Worm (Caenorhabditis elegans): ENCODE results near the gene F07C3.2.

F07C3.2 gene

ce11 chrV:9224377-9224776 lies 1.5 kb upstream of the F07C3.2 start:
- TF ChIP-seq fos-1 (tag; optimal IDR thresholded peaks at IDR 0.05), result no peak
- TF ChIP-seq tbx-2 (tag; optimal IDR thresholded peaks at IDR 0.05), result no peak
- TF ChIP-seq egl-5 (tag; optimal IDR thresholded peaks at IDR 0.05), result no peak
- TF ChIP-seq zag-1 (tag; optimal IDR thresholded peaks at IDR 0.05), result no peak
- TF ChIP-seq R02D3.7 (tag; optimal IDR thresholded peaks at IDR 0.05), result no peak
- no peak for TF ChIP-seq ztf-11 (tag; optimal IDR thresholded peaks at IDR 0.05)
- TF ChIP-seq ama-1 (optimal IDR thresholded peaks at IDR 0.05), result no peak
- no peak for TF ChIP-seq aly-2 (tag; optimal IDR thresholded peaks at IDR 0.05)
- TF ChIP-seq pha-4 (tag; optimal IDR thresholded peaks at IDR 0.05), result no peak
- TF ChIP-seq nhr-23 (tag; optimal IDR thresholded peaks at IDR 0.05), result no peak
- TF ChIP-seq nhr-11 (tag; optimal IDR thresholded peaks at IDR 0.05), result no peak
- no peak for TF ChIP-seq ztf-4 (tag; optimal IDR thresholded peaks at IDR 0.05)
- TF ChIP-seq elt-3 (tag; optimal IDR thresholded peaks at IDR 0.05), result no peak
- TF ChIP-seq unc-62 (GFP tag; optimal IDR thresholded peaks at IDR 0.05), result no peak

DNA sequence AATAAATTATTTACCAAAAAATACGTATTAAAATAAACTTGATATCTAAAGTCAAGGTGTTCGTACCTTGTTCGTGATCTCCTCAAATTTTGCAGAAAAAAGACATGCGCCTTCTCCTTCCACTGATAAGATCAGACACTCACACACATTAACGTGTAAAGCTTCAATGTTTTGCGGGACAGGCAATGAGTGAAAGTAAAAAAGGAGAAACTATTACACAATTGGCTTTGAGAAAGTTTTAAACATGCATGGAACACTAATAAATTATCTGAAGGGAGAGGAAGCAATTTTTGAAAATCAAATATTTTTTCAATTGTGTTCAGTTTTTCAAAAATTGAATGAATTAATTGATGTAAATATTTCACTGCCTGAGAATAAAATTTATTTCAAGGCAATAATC lies 913 bp upstream of the F07C3.2 start:
- TF ChIP-seq daf-12 (tag; optimal IDR thresholded peaks at IDR 0.05) (no peak), fkh-2 (tag; optimal IDR thresholded peaks at IDR 0.05) (no peak), nhr-25 (tag; optimal IDR thresholded peaks at IDR 0.05) (peak; percentile 38), ceh-16 (tag; optimal IDR thresholded peaks at IDR 0.05) (no peak), R02D3.7 (tag; optimal IDR thresholded peaks at IDR 0.05) (no peak), lsy-12 (tag; optimal IDR thresholded peaks at IDR 0.05) (no peak)

ce11 chrV:9232296-9232695 lies 6.4 kb downstream of the F07C3.2 start, which contains the start of gene F07C3.3:
TSS of gene F07C3.3 (minus strand) at chrV:9232396.
- no peak for TF ChIP-seq elt-1 (tag; optimal IDR thresholded peaks at IDR 0.05)
- TF ChIP-seq ceh-82 (tag; optimal IDR thresholded peaks at IDR 0.05), result no peak
- TF ChIP-seq ztf-4 (tag; optimal IDR thresholded peaks at IDR 0.05), result no peak
- TF ChIP-seq nhr-237 (tag; optimal IDR thresholded peaks at IDR 0.05), result no peak
- TF ChIP-seq lsy-12 (tag; optimal IDR thresholded peaks at IDR 0.05), result no peak
- TF ChIP-seq ZK546.5 (tag; optimal IDR thresholded peaks at IDR 0.05), result no peak
- TF ChIP-seq aly-2 (tag; optimal IDR thresholded peaks at IDR 0.05), result no peak
- TF ChIP-seq elt-3 (tag; optimal IDR thresholded peaks at IDR 0.05), result no peak
- TF ChIP-seq ceh-28 (tag; optimal IDR thresholded peaks at IDR 0.05), result no peak
- TF ChIP-seq jun-1 (tag; optimal IDR thresholded peaks at IDR 0.05), result no peak

ce11 chrV:9243171-9243996 lies 17.5 kb downstream of the F07C3.2 start, which contains the start of gene glo-4:
TSS of gene glo-4 (minus strand) at chrV:9243221.
- TF ChIP-seq nhr-25 (tag; optimal IDR thresholded peaks at IDR 0.05) (peak; percentile 65), egl-27 (tag; optimal IDR thresholded peaks at IDR 0.05) (no peak), nhr-23 (tag; optimal IDR thresholded peaks at IDR 0.05) (peak; percentile 88), ZK546.5 (tag; optimal IDR thresholded peaks at IDR 0.05) (no peak), fkh-2 (tag; optimal IDR thresholded peaks at IDR 0.05) (no peak), nfya-1 (tag; optimal IDR thresholded peaks at IDR 0.05; ENCODE audit: insufficient read depth) (peak; percentile 79), pqm-1 (tag; optimal IDR thresholded peaks at IDR 0.05) (peak; percentile 28), elt-1 (tag; optimal IDR thresholded peaks at IDR 0.05) (no peak), tbx-2 (tag; optimal IDR thresholded peaks at IDR 0.05) (peak; percentile 59), snpc-4 (tag; optimal IDR thresholded peaks at IDR 0.05) (no peak), ztf-11 (tag; optimal IDR thresholded peaks at IDR 0.05) (no peak), nhr-76 (tag; optimal IDR thresholded peaks at IDR 0.05) (no peak), pha-4 (tag; optimal IDR thresholded peaks at IDR 0.05) (peak; percentile 70), egl-5 (tag; optimal IDR thresholded peaks at IDR 0.05) (peak; percentile 76), fkh-10 (GFP tag; optimal IDR thresholded peaks at IDR 0.05) (peak; percentile 85), lin-39 (tag; optimal IDR thresholded peaks at IDR 0.05) (peak; percentile 14), hmg-11 (tag; optimal IDR thresholded peaks at IDR 0.05) (peak; percentile 60), lsy-12 (tag; optimal IDR thresholded peaks at IDR 0.05) (peak; percentile 28), lin-15B (tag; optimal IDR thresholded peaks at IDR 0.05) (peak; percentile 73), R02D3.7 (tag; optimal IDR thresholded peaks at IDR 0.05) (peak; percentile 11), daf-12 (tag; optimal IDR thresholded peaks at IDR 0.05) (no peak), aly-2 (tag; optimal IDR thresholded peaks at IDR 0.05) (no peak), elt-2 (tag; optimal IDR thresholded peaks at IDR 0.05) (peak; percentile 78), ceh-28 (tag; optimal IDR thresholded peaks at IDR 0.05) (peak; percentile 55), nhr-67 (tag; optimal IDR thresholded peaks at IDR 0.05) (no peak), mdl-1 (tag; optimal IDR thresholded peaks at IDR 0.05) (no peak), nhr-43 (tag; optimal IDR thresholded peaks at IDR 0.05; ENCODE audit: poor library complexity, severe bottlenecking) (peak; percentile 51), nhr-11 (tag; optimal IDR thresholded peaks at IDR 0.05) (no peak)

All from whole organism, L3 larva.